Worm (Caenorhabditis elegans): ENCODE results near the gene dhs-31.

dhs-31 gene

ce11 chrIV:10022991-10023390 is 17.7 kb downstream of the dhs-31 start, which contains the start of gene F44D12.8:
F44D12.8 (plus strand) TSS chrIV:10023291.
- TF ChIP-seq mdt-29 (GFP tag; IDR thresholded peaks at IDR 0.05) (no peak), skn-1 (tag; optimal IDR thresholded peaks at IDR 0.05) (no peak), ceh-82 (tag; optimal IDR thresholded peaks at IDR 0.05) (no peak), nhr-76 (tag; optimal IDR thresholded peaks at IDR 0.05) (no peak), ceh-44 (GFP tag; IDR thresholded peaks at IDR 0.05) (no peak), mdl-1 (tag; optimal IDR thresholded peaks at IDR 0.05) (no peak), nhr-41 (GFP tag; IDR thresholded peaks at IDR 0.05) (no peak), dpl-1 (GFP tag; optimal IDR thresholded peaks at IDR 0.05) (no peak), pha-4 (GFP tag; IDR thresholded peaks at IDR 0.05) (no peak), pha-4 (tag; optimal IDR thresholded peaks at IDR 0.05) (no peak), F10B5.3 (tag; optimal IDR thresholded peaks at IDR 0.05) (no peak)

ce11 chrIV:10021283-10021682 is 19.4 kb downstream of the dhs-31 start, which contains the start of gene F44D12.19:
F44D12.19 (plus strand) TSS chrIV:10021583.
- no peak for TF ChIP-seq ceh-44 (GFP tag; IDR thresholded peaks at IDR 0.05)
- TF ChIP-seq nhr-42 (GFP tag; IDR thresholded peaks at IDR 0.05) = no peak
- no peak for TF ChIP-seq lsy-2 (tag; optimal IDR thresholded peaks at IDR 0.05)
- no peak for TF ChIP-seq nhr-41 (GFP tag; IDR thresholded peaks at IDR 0.05)
- TF ChIP-seq dmd-9 (GFP tag; IDR thresholded peaks at IDR 0.05) = no peak
- no peak for TF ChIP-seq zip-11 (GFP tag; IDR thresholded peaks at IDR 0.05)
- TF ChIP-seq snpc-1.2 (GFP tag; IDR thresholded peaks at IDR 0.05) = no peak
- TF ChIP-seq nhr-28 (tag; optimal IDR thresholded peaks at IDR 0.05) = no peak
- TF ChIP-seq ztf-7 (tag; optimal IDR thresholded peaks at IDR 0.05) = no peak
- no peak for TF ChIP-seq hlh-11 (tag; optimal IDR thresholded peaks at IDR 0.05)
- no peak for TF ChIP-seq pqm-1 (tag; optimal IDR thresholded peaks at IDR 0.05)

- TF ChIP-seq ceh-44 (GFP tag; IDR thresholded peaks at IDR 0.05) = no peak
- TF ChIP-seq fos-1 (tag; optimal IDR thresholded peaks at IDR 0.05) = no peak
- TF ChIP-seq daf-16 (GFP tag; optimal IDR thresholded peaks at IDR 0.05) = no peak
- peak; percentile 37 for TF ChIP-seq daf-16 (tag; optimal IDR thresholded peaks at IDR 0.05)
- peak; percentile 6 for TF ChIP-seq aha-1 (tag)
- no peak for TF ChIP-seq ceh-82 (tag; optimal IDR thresholded peaks at IDR 0.05)
- TF ChIP-seq lim-7 (GFP tag; IDR thresholded peaks at IDR 0.05) = no peak
- peak; percentile 76 for TF ChIP-seq nhr-28 (tag; optimal IDR thresholded peaks at IDR 0.05)
- no peak for TF ChIP-seq egl-43 (GFP tag; IDR thresholded peaks at IDR 0.05)
- TF ChIP-seq daf-19 (GFP tag; conservative IDR thresholded peaks at IDR 0.05) = no peak
- TF ChIP-seq F49E8.2 (tag; optimal IDR thresholded peaks at IDR 0.05; ENCODE audit: borderline replicate concordance) = no peak
Measured at ce11 chrIV:10017633-10018032, 23.1 kb downstream of the dhs-31 start, which contains the start of gene F44D12.2. F44D12.2 (minus strand) TSS chrIV:10017733.

ce11 chrIV:10016977-10017376 is 23.7 kb downstream of the dhs-31 start, which contains the start of gene ent-7:
ent-7 (plus strand) TSS chrIV:10017277.
- no peak for TF ChIP-seq mxl-3 (GFP tag; optimal IDR thresholded peaks at IDR 0.05)

ce11 chrIV:10009536-10009935 is 31.2 kb downstream of the dhs-31 start, which contains the start of gene magu-4:
magu-4 (plus strand) TSS chrIV:10009753.
- peak; percentile 60 for TF ChIP-seq aha-1 (tag)
- no peak for TF ChIP-seq F26F4.8 (GFP tag; conservative IDR thresholded peaks at IDR 0.05)

- TF ChIP-seq rbr-2 (tag; optimal IDR thresholded peaks at IDR 0.05) (no peak), ceh-44 (GFP tag; IDR thresholded peaks at IDR 0.05) (no peak), tag-97 (GFP tag; IDR thresholded peaks at IDR 0.05) (no peak), egl-27 (tag; optimal IDR thresholded peaks at IDR 0.05) (no peak), nhr-28 (tag; optimal IDR thresholded peaks at IDR 0.05) (peak; percentile 74), lin-39 (tag; optimal IDR thresholded peaks at IDR 0.05) (no peak), mdl-1 (tag; optimal IDR thresholded peaks at IDR 0.05) (peak; percentile 18 to 81), lin-1 (GFP tag; IDR thresholded peaks at IDR 0.05) (no peak), dmd-8 (GFP tag; IDR thresholded peaks at IDR 0.05) (no peak), F49E8.2 (tag; optimal IDR thresholded peaks at IDR 0.05; ENCODE audit: borderline replicate concordance) (no peak), nhr-48 (tag; optimal IDR thresholded peaks at IDR 0.05) (no peak), dpl-1 (GFP tag; optimal IDR thresholded peaks at IDR 0.05) (no peak), nhr-6 (tag; optimal IDR thresholded peaks at IDR 0.05) (no peak), lin-15B (tag; optimal IDR thresholded peaks at IDR 0.05) (no peak), R02D3.7 (tag; optimal IDR thresholded peaks at IDR 0.05) (no peak), pha-4 (GFP tag; IDR thresholded peaks at IDR 0.05) (no peak), pha-4 (tag; optimal IDR thresholded peaks at IDR 0.05) (peak; percentile 42), zip-11 (GFP tag; IDR thresholded peaks at IDR 0.05) (no peak), F26F4.8 (GFP tag; conservative IDR thresholded peaks at IDR 0.05) (no peak), daf-12 (tag; optimal IDR thresholded peaks at IDR 0.05) (no peak), hlh-30 (tag; optimal IDR thresholded peaks at IDR 0.05; ENCODE audit: insufficient read depth) (peak; percentile 5), unc-130 (GFP tag; optimal IDR thresholded peaks at IDR 0.05) (no peak)
Measured at ce11 chrIV:10007758-10008157, 32.9 kb downstream of the dhs-31 start.

Data from whole organism, L4 larva.